Fruit fly (Drosophila melanogaster): ENCODE data around the gene pns.

DNA sequence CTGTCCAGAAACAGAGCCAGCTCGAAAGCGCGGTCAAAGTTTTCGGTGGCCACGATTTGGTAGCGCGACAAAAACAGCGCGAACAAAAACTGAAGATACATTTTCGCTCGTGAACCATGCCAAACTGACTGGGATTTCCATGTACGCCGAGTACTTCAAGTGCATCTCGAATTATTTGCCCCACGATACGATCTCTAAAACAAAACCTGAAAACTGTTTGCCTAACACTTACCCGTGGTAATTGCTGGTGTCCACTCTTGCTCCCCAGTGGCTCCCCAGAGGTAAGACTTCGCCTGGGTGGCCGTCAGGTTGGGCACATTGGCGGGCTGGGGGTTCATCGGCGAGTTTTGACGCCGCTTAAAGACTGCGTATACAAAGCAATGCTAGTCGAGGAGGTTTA lies 5.8 kb upstream of the pns start, which contains the start of gene Ir62a:
- TF ChIP-seq Vsx2 (GFP tag; optimal IDR thresholded peaks at IDR 0.05; ENCODE audit: partially characterized antibody) (no peak), Dif (GFP tag; optimal IDR thresholded peaks at IDR 0.05; ENCODE audit: partially characterized antibody) (no peak), psq (GFP tag; optimal IDR thresholded peaks at IDR 0.05) (no peak)

Measured in whole organism, wandering third instar larva.